Fruit fly (Drosophila melanogaster): ENCODE data around the gene CG12301.

DNA sequence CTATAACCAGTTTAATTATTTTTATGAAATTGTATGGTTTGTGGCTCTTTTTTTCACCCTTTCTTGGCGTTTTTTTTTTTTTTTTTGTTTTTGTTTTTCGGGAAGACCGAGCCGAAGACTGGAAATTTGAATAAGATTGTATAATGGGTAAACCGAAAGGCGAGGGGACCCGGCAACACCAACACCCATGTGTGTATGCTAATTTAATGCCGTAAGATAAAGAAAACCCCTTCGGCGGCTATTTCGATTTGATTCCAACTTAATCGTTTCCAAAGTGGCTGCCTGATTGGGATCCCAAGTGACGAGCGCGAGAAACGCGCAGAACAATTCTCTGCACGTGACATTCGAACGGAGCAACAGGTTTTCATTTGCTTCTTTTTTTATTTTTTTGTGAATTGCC lies 37.1 kb upstream of the CG12301 start:
- TF ChIP-seq CG14655 (GFP tag; optimal IDR thresholded peaks at IDR 0.05) (no peak), EcR (GFP tag; optimal IDR thresholded peaks at IDR 0.05) (no peak), CG34367 (tag; optimal IDR thresholded peaks at IDR 0.05) (no peak), fd96Ca (GFP tag; IDR thresholded peaks at IDR 0.05) (no peak), CG8159 (tag; optimal IDR thresholded peaks at IDR 0.05) (no peak), Pif1A (GFP tag; optimal IDR thresholded peaks at IDR 0.05) (no peak), CG9948 (tag; optimal IDR thresholded peaks at IDR 0.05) (no peak), CG17806 (tag; optimal IDR thresholded peaks at IDR 0.05) (no peak), rn (GFP tag; IDR thresholded peaks at IDR 0.05) (no peak), CG32121 (GFP tag; IDR thresholded peaks at IDR 0.05) (no peak), Ets98B (GFP tag; IDR thresholded peaks at IDR 0.05) (no peak), Pif1B (GFP tag; optimal IDR thresholded peaks at IDR 0.05) (no peak), CG10348 (GFP tag; IDR thresholded peaks at IDR 0.05) (no peak)

Data from whole organism, pupa.